Fruit fly (Drosophila melanogaster) S2 (cell line): ENCODE results near the gene pck.

Source experiments
- CG8478 ChIP-seq: fragments of >200 bp; optimal IDR thresholded peaks from 2 replicates; lab custom pipeline; 2018
- CTCF ChIP-seq, 2 experiments: fragments of >200 bp; optimal IDR thresholded peaks; 2 replicates each; lab custom pipeline; 2018

DNA sequence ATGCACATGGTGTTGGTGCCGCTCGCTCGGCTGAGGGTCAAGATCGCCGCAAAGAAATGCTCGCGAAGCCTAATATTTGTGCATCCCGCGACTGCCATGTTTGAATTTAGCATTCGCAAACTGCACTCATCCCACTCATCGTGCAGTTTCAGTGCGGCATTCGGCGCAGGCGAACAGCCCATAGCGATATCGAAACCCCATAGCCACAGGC lies 3.2 kb upstream of the pck start, which contains the start of gene CG14778:
- TF ChIP-seq CG8478 (lab: Kevin White, UChicago) (no peak), CTCF (optimal IDR thresholded peaks at IDR 0.05; lab: Kevin White, UChicago) (no peak)
